Worm (Caenorhabditis elegans) whole organism, L1 larva: ENCODE data around the gene C03B8.3.
A peak's percentile ranks its signal among the peaks of the same experiment; 100 is the strongest.

ENCODE experiments used
- C16A3.4 ChIP-seq: fragments of 150-350 bp; optimal IDR thresholded peaks from 2 replicates; lab custom pipeline; 2014; ENCODE audit warnings: missing biosample characterization, missing genetic modification characterization
- alr-1 ChIP-seq: fragments of 200-800 bp; sonication (Bioruptor generic); optimal IDR thresholded peaks from 2 replicates; lab custom pipeline; 2018; ENCODE audit warnings: borderline replicate concordance, mild to moderate bottlenecking, missing genetic modification characterization, missing compliant biosample characterization
- ama-1 ChIP-seq: fragments of 150-350 bp; optimal IDR thresholded peaks from 2 replicates; lab custom pipeline; 2014
- blmp-1 ChIP-seq: fragments of 150-350 bp; optimal IDR thresholded peaks from 2 replicates; lab custom pipeline; 2014; ENCODE audit warnings: missing biosample characterization, missing genetic modification characterization
- ceh-8 ChIP-seq: fragments of 200-800 bp; sonication (Bioruptor generic); optimal IDR thresholded peaks from 2 replicates; lab custom pipeline; 2018; ENCODE audit warnings: mild to moderate bottlenecking, missing genetic modification characterization, moderate library complexity, missing compliant biosample characterization
- ceh-82 ChIP-seq, 3 experiments: fragments of 150-350 bp in 1 of 3; sonication (generic microtip) in 2 of 3; optimal IDR thresholded peaks; 2 replicates each; lab custom pipeline; 2014 to 2017; ENCODE audit warnings: missing biosample characterization in 3 of 3, missing genetic modification characterization in 3 of 3
- dpl-1 ChIP-seq, 3 experiments: fragments of 150-350 bp in 2 of 3; sonication (generic microtip) in 1 of 3; optimal IDR thresholded peaks; 2 replicates each; lab custom pipeline; 2014 to 2017; ENCODE audit warnings: missing biosample characterization in 3 of 3, missing genetic modification characterization in 3 of 3, missing genetic modification reagents in 3 of 3
- dsc-1 ChIP-seq: sonication (generic microtip); optimal IDR thresholded peaks from 2 replicates; lab custom pipeline; 2016; ENCODE audit warnings: mild to moderate bottlenecking, missing genetic modification characterization, missing compliant biosample characterization
- efl-1 ChIP-seq, 4 experiments: fragments of 150-350 bp; optimal IDR thresholded peaks in 3 of 4; peaks in 1 of 4; 1 replicate in 1 of 4; 2 replicates in 3 of 4; lab custom pipeline; 2014; ENCODE audit warnings: missing biosample characterization in 2 of 4, missing genetic modification characterization in 2 of 4, missing genetic modification reagents in 2 of 4
- efl-3 ChIP-seq: fragments of 200-800 bp; sonication (Bioruptor generic); optimal IDR thresholded peaks from 2 replicates; lab custom pipeline; 2018; ENCODE audit warnings: mild to moderate bottlenecking, missing genetic modification characterization, missing compliant biosample characterization
- egl-13 ChIP-seq: sonication (generic microtip); optimal IDR thresholded peaks from 2 replicates; lab custom pipeline; 2016; ENCODE audit warnings: missing genotype, missing genetic modification reagents, missing genetic modification characterization, missing compliant biosample characterization
- elt-2 ChIP-seq: sonication (generic microtip); optimal IDR thresholded peaks from 2 replicates; lab custom pipeline; 2016; ENCODE audit warnings: missing genetic modification characterization, mild to moderate bottlenecking, inconsistent platforms, missing compliant biosample characterization, missing genetic modification reagents
- elt-3 ChIP-seq, 6 experiments: fragments of 150-350 bp in 1 of 6; sonication (generic microtip); optimal IDR thresholded peaks; 2 replicates each; lab custom pipeline; 2017 to 2018; ENCODE audit warnings: missing biosample characterization in 6 of 6, missing genetic modification characterization in 6 of 6, inconsistent platforms in 1 of 6
- fkh-10 ChIP-seq: sonication (generic microtip); optimal IDR thresholded peaks from 2 replicates; lab custom pipeline; 2017; ENCODE audit warnings: missing biosample characterization, missing genetic modification reagents, missing genetic modification characterization
- fkh-8 ChIP-seq: sonication (generic microtip); optimal IDR thresholded peaks from 2 replicates; lab custom pipeline; 2016; ENCODE audit warnings: mild to moderate bottlenecking, missing genetic modification characterization, missing compliant biosample characterization
- fos-1 ChIP-seq: fragments of 150-350 bp; optimal IDR thresholded peaks from 2 replicates; lab custom pipeline; 2014; ENCODE audit warnings: missing biosample characterization, missing genetic modification characterization
- irx-1 ChIP-seq: sonication (generic microtip); optimal IDR thresholded peaks from 2 replicates; lab custom pipeline; 2016; ENCODE audit warnings: missing genetic modification characterization, missing compliant biosample characterization
- isw-1 ChIP-seq: fragments of 200-800 bp; sonication (Bioruptor generic); IDR thresholded peaks from 2 replicates; pipeline ENCODE4 v1.3.6; 2022; ENCODE audit warnings: missing genetic modification characterization, missing compliant biosample characterization
- lin-14 ChIP-seq: fragments of 200-800 bp; sonication (Bioruptor generic); optimal IDR thresholded peaks from 2 replicates; lab custom pipeline; 2018; ENCODE audit warnings: mild to moderate bottlenecking, missing genetic modification characterization, moderate library complexity, missing compliant biosample characterization
- lin-15B ChIP-seq: fragments of 150-350 bp; sonication (generic microtip); optimal IDR thresholded peaks from 3 replicates; lab custom pipeline; 2014; ENCODE audit warnings: missing biosample characterization, missing genetic modification characterization
- lin-35 ChIP-seq, 2 experiments: fragments of 150-350 bp; optimal IDR thresholded peaks; 2 replicates each; lab custom pipeline; 2014; ENCODE audit warnings: missing biosample characterization in 2 of 2, missing genetic modification characterization in 2 of 2, missing genetic modification reagents in 2 of 2
- lsy-2 ChIP-seq, 2 experiments: fragments of 150-350 bp; optimal IDR thresholded peaks; 2 replicates each; lab custom pipeline; 2014; ENCODE audit warnings: missing biosample characterization in 2 of 2, missing genetic modification characterization in 2 of 2
- mep-1 ChIP-seq: fragments of 150-350 bp; optimal IDR thresholded peaks from 2 replicates; lab custom pipeline; 2014; ENCODE audit warnings: missing biosample characterization, missing genetic modification characterization
- nhr-19 ChIP-seq: fragments of 200-800 bp; sonication (Bioruptor generic); conservative IDR thresholded peaks from 2 replicates; pipeline ENCODE4 v1.3.6; 2022; ENCODE audit warnings: missing genetic modification characterization, missing compliant biosample characterization
- nhr-20 ChIP-seq: sonication (generic microtip); optimal IDR thresholded peaks from 2 replicates; lab custom pipeline; 2016; ENCODE audit warnings: mild to moderate bottlenecking, missing genetic modification characterization, missing compliant biosample characterization
- nhr-237 ChIP-seq: fragments of 150-350 bp; optimal IDR thresholded peaks from 2 replicates; lab custom pipeline; 2014; ENCODE audit warnings: missing biosample characterization, missing genetic modification characterization
- nhr-47 ChIP-seq: sonication (generic microtip); optimal IDR thresholded peaks from 2 replicates; lab custom pipeline; 2016; ENCODE audit warnings: mild to moderate bottlenecking, missing genetic modification characterization, moderate library complexity, missing compliant biosample characterization
- nhr-71 ChIP-seq: sonication (generic microtip); optimal IDR thresholded peaks from 2 replicates; lab custom pipeline; 2016; ENCODE audit warnings: mild to moderate bottlenecking, missing genetic modification characterization, moderate library complexity, missing compliant biosample characterization
- nhr-77 ChIP-seq: fragments of 150-350 bp; optimal IDR thresholded peaks from 2 replicates; lab custom pipeline; 2014; ENCODE audit warnings: missing biosample characterization, missing genetic modification characterization
- nhr-85 ChIP-seq: sonication (generic microtip); peaks from one replicate; lab custom pipeline; 2016; ENCODE audit warnings: missing genetic modification characterization, inconsistent platforms, missing compliant biosample characterization
- nhr-90 ChIP-seq: sonication (generic microtip); optimal IDR thresholded peaks from 2 replicates; lab custom pipeline; 2016; ENCODE audit warnings: mild to moderate bottlenecking, missing genetic modification characterization, missing compliant biosample characterization; ENCODE audit not compliant: poor library complexity
- pax-3 ChIP-seq: fragments of 200-800 bp; sonication (Bioruptor generic); optimal IDR thresholded peaks from 2 replicates; lab custom pipeline; 2018; ENCODE audit warnings: mild to moderate bottlenecking, missing genetic modification characterization, moderate library complexity, missing compliant biosample characterization
- rnt-1 ChIP-seq: sonication (generic microtip); optimal IDR thresholded peaks from 2 replicates; lab custom pipeline; 2016; ENCODE audit warnings: mild to moderate bottlenecking, missing genetic modification characterization, moderate library complexity, missing compliant biosample characterization
- skn-1 ChIP-seq: fragments of 150-350 bp; optimal IDR thresholded peaks from 2 replicates; lab custom pipeline; 2014; ENCODE audit warnings: missing biosample characterization, missing genetic modification characterization
- snu-23 ChIP-seq: sonication (generic microtip); optimal IDR thresholded peaks from 2 replicates; lab custom pipeline; 2016; ENCODE audit warnings: missing genetic modification characterization, missing compliant biosample characterization
- sup-37 ChIP-seq: fragments of 200-800 bp; sonication (Bioruptor generic); optimal IDR thresholded peaks from 2 replicates; lab custom pipeline; 2018; ENCODE audit warnings: mild to moderate bottlenecking, missing genetic modification characterization, missing compliant biosample characterization
- swsn-7 ChIP-seq: sonication (generic microtip); optimal IDR thresholded peaks from 2 replicates; lab custom pipeline; 2016; ENCODE audit warnings: missing genetic modification characterization, missing compliant biosample characterization
- tbx-2 ChIP-seq: sonication (generic microtip); optimal IDR thresholded peaks from 2 replicates; lab custom pipeline; 2016; ENCODE audit warnings: missing genetic modification characterization, missing compliant biosample characterization
- unc-130 ChIP-seq: fragments of 150-350 bp; optimal IDR thresholded peaks from 2 replicates; lab custom pipeline; 2017; ENCODE audit warnings: missing biosample characterization, missing genetic modification characterization, inconsistent platforms
- unc-30 ChIP-seq: sonication (generic microtip); optimal IDR thresholded peaks from 2 replicates; lab custom pipeline; 2017; ENCODE audit warnings: missing biosample characterization, missing genetic modification characterization
- zag-1 ChIP-seq: fragments of 150-350 bp; optimal IDR thresholded peaks from 2 replicates; lab custom pipeline; 2014; ENCODE audit warnings: missing biosample characterization, missing genetic modification characterization
- zip-4 ChIP-seq: fragments of 200-800 bp; sonication (Bioruptor generic); optimal IDR thresholded peaks from 2 replicates; lab custom pipeline; 2018; ENCODE audit warnings: mild to moderate bottlenecking, missing genetic modification characterization, moderate library complexity, missing compliant biosample characterization
- ztf-4 ChIP-seq: fragments of 150-350 bp; optimal IDR thresholded peaks from 2 replicates; lab custom pipeline; 2014; ENCODE audit warnings: missing biosample characterization, missing genetic modification characterization

The C03B8.3 gene

DNA sequence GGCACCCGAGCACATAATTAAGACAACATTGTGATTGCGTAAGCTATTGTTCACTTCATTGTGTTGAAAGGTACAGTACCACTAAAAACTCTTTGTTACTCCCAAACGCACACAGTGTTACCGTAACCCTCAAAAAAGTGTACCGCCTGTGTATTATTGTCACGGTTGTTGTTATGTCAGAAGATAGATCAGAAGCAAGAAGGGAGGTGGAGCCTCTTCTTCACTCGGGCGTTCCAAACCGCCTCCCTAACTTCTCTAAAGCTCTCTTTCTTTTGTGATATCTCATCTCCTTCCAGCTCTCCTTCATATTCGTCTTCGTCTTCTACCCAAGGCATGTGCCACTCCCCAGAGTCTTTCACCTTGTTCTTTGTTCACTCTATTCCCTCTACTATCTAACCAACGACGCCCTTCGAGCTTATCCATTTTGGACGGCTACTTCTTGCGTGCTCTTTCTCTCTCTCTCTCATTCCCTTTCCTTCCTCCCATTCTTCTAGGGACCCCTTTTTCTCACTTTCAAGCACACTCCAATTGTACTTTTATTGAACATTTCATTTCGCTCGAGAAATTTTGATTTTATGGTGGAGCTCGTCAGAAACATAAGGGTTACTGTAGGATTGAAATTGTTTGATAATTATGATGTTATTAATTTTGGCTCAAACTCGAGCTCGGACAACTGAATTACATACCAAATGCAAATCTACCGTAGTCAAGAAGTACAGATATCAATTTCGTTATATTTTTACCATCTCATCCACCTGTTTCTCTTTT lies 13.6 kb downstream of the C03B8.3 start:
- peak; percentile 71 for TF ChIP-seq lin-14 (GFP tag; lab: Kevin White, UChicago)
- peak; percentile 18 for TF ChIP-seq ztf-4
- TF ChIP-seq sup-37: no peak
- TF ChIP-seq irx-1: no peak
- peak; percentile 9 for TF ChIP-seq alr-1 (tag; lab: Kevin White, UChicago)
- TF ChIP-seq ceh-82 (tag; optimal IDR thresholded peaks at IDR 0.05; lab: Kevin White, UChicago): peak in 1 of 3 experiments; percentile 50
- no peak for TF ChIP-seq tbx-2 (tag; lab: Kevin White, UChicago)
- no peak for TF ChIP-seq lin-15B
- TF ChIP-seq isw-1 (GFP tag; lab: Robert Waterston, UW): no peak
- TF ChIP-seq ama-1 (lab: Kevin White, UChicago): peak; percentile 49
- peak; percentile 9 for TF ChIP-seq nhr-71 (tag; lab: Kevin White, UChicago)
- TF ChIP-seq efl-1 (optimal IDR thresholded peaks at IDR 0.05; lab: Kevin White, UChicago): no peak
- peak in 1 of 2 experiments; percentile 63 for TF ChIP-seq efl-1 (GFP tag; optimal IDR thresholded peaks at IDR 0.05 in 1 of 2; lab: Kevin White, UChicago)
- TF ChIP-seq unc-30 (tag; lab: Kevin White, UChicago): no peak
- TF ChIP-seq ceh-8: peak; percentile 17
- peak in 1 of 2 experiments; percentile 7 for TF ChIP-seq lsy-2 (tag; optimal IDR thresholded peaks at IDR 0.05; lab: Kevin White, UChicago)
- no peak for TF ChIP-seq efl-3 (GFP tag; lab: Kevin White, UChicago)
- peak; percentile 42 for TF ChIP-seq fkh-8 (tag; lab: Kevin White, UChicago)
- peak; percentile 68 for TF ChIP-seq fkh-10 (GFP tag; lab: Kevin White, UChicago)
- TF ChIP-seq egl-13 (tag; lab: Kevin White, UChicago): no peak
- TF ChIP-seq mep-1 (tag; lab: Kevin White, UChicago): no peak
- no peak for TF ChIP-seq C16A3.4 (tag; lab: Kevin White, UChicago)

DNA sequence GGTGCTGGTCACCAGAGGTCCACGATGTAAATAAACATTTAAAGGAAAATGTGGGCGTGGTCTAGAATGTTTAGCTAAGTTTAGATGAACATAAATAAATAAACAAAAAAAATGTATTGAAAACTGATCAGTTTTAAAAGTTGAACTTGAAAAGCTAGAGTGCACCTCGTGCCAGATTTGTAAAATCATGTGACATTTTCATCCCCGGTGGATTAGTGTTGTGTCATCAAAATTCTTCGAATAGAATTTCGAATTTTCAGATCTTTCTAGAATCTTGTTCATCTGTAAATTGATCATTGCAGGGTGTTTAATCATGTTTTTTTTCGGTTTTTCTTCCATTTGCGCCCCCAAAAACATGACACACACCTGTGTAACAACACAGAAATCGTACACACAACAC lies 14.4 kb downstream of the C03B8.3 start:
- peak; percentile 16 for TF ChIP-seq snu-23 (GFP tag; lab: Kevin White, UChicago)
- peak; percentile 62 for TF ChIP-seq dsc-1 (tag; lab: Kevin White, UChicago)
- TF ChIP-seq unc-130 (tag; lab: Kevin White, UChicago): no peak
- TF ChIP-seq pax-3 (tag; lab: Kevin White, UChicago): peak; percentile 29
- TF ChIP-seq nhr-47 (tag; lab: Kevin White, UChicago): peak; percentile 41
- TF ChIP-seq nhr-71 (tag; lab: Kevin White, UChicago): peak; percentile 42
- TF ChIP-seq lsy-2 (tag; optimal IDR thresholded peaks at IDR 0.05; lab: Kevin White, UChicago): no peak
- peak; percentile 68 for TF ChIP-seq fkh-8 (tag; lab: Kevin White, UChicago)

DNA sequence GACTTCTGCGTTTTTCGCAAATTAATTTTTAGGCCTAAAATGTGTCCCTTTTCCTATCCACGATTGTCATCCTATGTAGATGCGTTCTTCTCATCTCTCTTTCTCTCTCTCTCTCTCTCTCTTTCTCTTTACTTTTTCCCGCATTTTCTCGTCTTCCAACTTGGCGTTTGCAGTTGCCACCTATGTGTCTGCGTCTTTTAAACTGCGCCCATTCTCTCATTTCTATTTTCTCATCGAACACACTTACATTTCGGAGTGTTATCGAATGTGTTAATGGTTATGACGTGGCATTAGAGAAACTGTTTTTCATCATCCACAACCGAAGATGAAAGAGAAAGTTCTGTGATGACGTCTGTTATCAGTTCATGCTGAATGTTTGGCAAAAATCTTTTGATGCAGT lies 16.4 kb downstream of the C03B8.3 start:
- TF ChIP-seq nhr-77 (tag; lab: Kevin White, UChicago): peak; percentile 34
- peak; percentile 36 to 53 for TF ChIP-seq lsy-2 (tag; optimal IDR thresholded peaks at IDR 0.05; lab: Kevin White, UChicago)
- TF ChIP-seq swsn-7 (tag; lab: Kevin White, UChicago): peak; percentile 5
- peak; percentile 63 for TF ChIP-seq mep-1 (tag; lab: Kevin White, UChicago)
- peak; percentile 23 to 55 for TF ChIP-seq efl-1 (optimal IDR thresholded peaks at IDR 0.05; lab: Kevin White, UChicago)
- peak in 1 of 2 experiments; percentile 83 for TF ChIP-seq efl-1 (GFP tag; optimal IDR thresholded peaks at IDR 0.05 in 1 of 2; lab: Kevin White, UChicago)
- TF ChIP-seq C16A3.4 (tag; lab: Kevin White, UChicago): no peak
- peak; percentile 24 for TF ChIP-seq ama-1 (lab: Kevin White, UChicago)
- peak; percentile 90 for TF ChIP-seq nhr-85 (tag; lab: Kevin White, UChicago)
- peak; percentile 73 for TF ChIP-seq nhr-71 (tag; lab: Kevin White, UChicago)
- peak; percentile 18 to 25 for TF ChIP-seq lin-35 (GFP tag; optimal IDR thresholded peaks at IDR 0.05; lab: Kevin White, UChicago)
- peak; percentile 2 for TF ChIP-seq zip-4 (GFP tag; lab: Kevin White, UChicago)
- peak; percentile 23 for TF ChIP-seq fos-1
- peak; percentile 94 for TF ChIP-seq blmp-1
- no peak for TF ChIP-seq elt-2 (tag; lab: Kevin White, UChicago)
- TF ChIP-seq elt-3 (tag; optimal IDR thresholded peaks at IDR 0.05; lab: Kevin White, UChicago): peak in 3 of 6 experiments; percentile 71 to 83 (median 78)
- TF ChIP-seq irx-1: no peak
- peak; percentile 71 for TF ChIP-seq snu-23 (GFP tag; lab: Kevin White, UChicago)
- no peak for TF ChIP-seq fkh-10 (GFP tag; lab: Kevin White, UChicago)
- TF ChIP-seq nhr-19 (GFP tag; lab: Robert Waterston, UW): peak; percentile 28
- TF ChIP-seq rnt-1: peak; percentile 44
- TF ChIP-seq nhr-90 (tag; lab: Kevin White, UChicago): peak; percentile 44
- no peak for TF ChIP-seq nhr-237 (tag; lab: Kevin White, UChicago)
- peak; percentile 70 for TF ChIP-seq skn-1
- peak; percentile 35 for TF ChIP-seq nhr-20 (tag; lab: Kevin White, UChicago)
- no peak for TF ChIP-seq zag-1 (tag; lab: Kevin White, UChicago)
- TF ChIP-seq alr-1 (tag; lab: Kevin White, UChicago): no peak
- TF ChIP-seq lin-14 (GFP tag; lab: Kevin White, UChicago): peak; percentile 90
- TF ChIP-seq dpl-1 (GFP tag; optimal IDR thresholded peaks at IDR 0.05; lab: Kevin White, UChicago): peak; percentile 17 to 30 (median 29)
- TF ChIP-seq ceh-82 (tag; optimal IDR thresholded peaks at IDR 0.05; lab: Kevin White, UChicago): peak in 1 of 3 experiments; percentile 48
- TF ChIP-seq nhr-47 (tag; lab: Kevin White, UChicago): peak; percentile 50
- TF ChIP-seq tbx-2 (tag; lab: Kevin White, UChicago): peak; percentile 10
